Worm (Caenorhabditis elegans) whole organism, mixed stage, embryonic: ENCODE data around the gene F33H12.7.

Experiments used
- blmp-1 ChIP-seq: fragments of 150-350 bp; optimal IDR thresholded peaks from 2 replicates; lab custom pipeline; 2014; ENCODE audit warnings: missing biosample characterization, missing genetic modification characterization
- ceh-43 ChIP-seq: fragments of 200-800 bp; sonication (Bioruptor generic); optimal IDR thresholded peaks from 2 replicates; lab custom pipeline; 2018; ENCODE audit warnings: mild to moderate bottlenecking, missing genetic modification characterization, moderate library complexity, missing compliant biosample characterization
- ces-1 ChIP-seq: fragments of 150-350 bp; optimal IDR thresholded peaks from 2 replicates; lab custom pipeline; 2014; ENCODE audit warnings: missing biosample characterization, missing genetic modification reagents, missing genetic modification characterization
- drap-1 ChIP-seq: fragments of 200-800 bp; sonication (Bioruptor generic); optimal IDR thresholded peaks from 3 replicates; lab custom pipeline; 2018; ENCODE audit warnings: mild to moderate bottlenecking, missing genetic modification characterization, missing compliant biosample characterization
- elt-1 ChIP-seq: sonication (generic microtip); optimal IDR thresholded peaks from 2 replicates; lab custom pipeline; 2017; ENCODE audit warnings: missing genetic modification characterization, mild to moderate bottlenecking, missing compliant biosample characterization, antibody characterized with exemption, moderate library complexity, borderline replicate concordance; ENCODE audit not compliant: insufficient read depth
- elt-3 ChIP-seq: fragments of 150-350 bp; optimal IDR thresholded peaks from 2 replicates; lab custom pipeline; 2014; ENCODE audit warnings: missing biosample characterization, missing genetic modification characterization
- ham-2 ChIP-seq: fragments of 200-800 bp; sonication (Bioruptor generic); optimal IDR thresholded peaks from 2 replicates; lab custom pipeline; 2018; ENCODE audit warnings: mild to moderate bottlenecking, missing genetic modification characterization, missing compliant biosample characterization
- hlh-1 ChIP-seq: fragments of 150-350 bp; optimal IDR thresholded peaks from 2 replicates; lab custom pipeline; 2014; ENCODE audit warnings: missing biosample characterization, missing genetic modification reagents, missing genetic modification characterization
- lin-13 ChIP-seq: fragments of 150-350 bp; optimal IDR thresholded peaks from 2 replicates; lab custom pipeline; 2014; ENCODE audit warnings: missing biosample characterization, missing genetic modification characterization
- lsy-2 ChIP-seq: fragments of 150-350 bp; optimal IDR thresholded peaks from 2 replicates; lab custom pipeline; 2014; ENCODE audit warnings: missing biosample characterization, missing genetic modification characterization
- mab-5 ChIP-seq: fragments of 150-350 bp; optimal IDR thresholded peaks from 2 replicates; lab custom pipeline; 2014; ENCODE audit warnings: missing biosample characterization, missing genetic modification characterization
- mls-2 ChIP-seq: sonication (generic microtip); optimal IDR thresholded peaks from 2 replicates; lab custom pipeline; 2016; ENCODE audit warnings: mild to moderate bottlenecking, missing genetic modification characterization, moderate library complexity, missing compliant biosample characterization
- nhr-2 ChIP-seq: fragments of 150-350 bp; optimal IDR thresholded peaks from 2 replicates; lab custom pipeline; 2014; ENCODE audit warnings: missing biosample characterization, missing genetic modification characterization
- nhr-237 ChIP-seq: fragments of 150-350 bp; optimal IDR thresholded peaks from 2 replicates; lab custom pipeline; 2014; ENCODE audit warnings: missing biosample characterization, missing genetic modification characterization
- nhr-76 ChIP-seq: sonication (generic microtip); optimal IDR thresholded peaks from 2 replicates; lab custom pipeline; 2017; ENCODE audit warnings: missing biosample characterization, missing genetic modification characterization
- pha-4 ChIP-seq: fragments of 150-350 bp; optimal IDR thresholded peaks from 2 replicates; lab custom pipeline; 2018; ENCODE audit warnings: missing biosample characterization, missing genetic modification reagents, missing genetic modification characterization
- sem-2 ChIP-seq: fragments of 200-800 bp; sonication (Bioruptor generic); optimal IDR thresholded peaks from 2 replicates; lab custom pipeline; 2018; ENCODE audit warnings: mild to moderate bottlenecking, missing genetic modification characterization, missing compliant biosample characterization
- sptf-1 ChIP-seq: sonication (generic microtip); optimal IDR thresholded peaks from 2 replicates; lab custom pipeline; 2017; ENCODE audit warnings: mild to moderate bottlenecking, missing genetic modification characterization, moderate library complexity, missing compliant biosample characterization
- tbx-8 ChIP-seq: fragments of 200-800 bp; sonication (Bioruptor generic); optimal IDR thresholded peaks from 2 replicates; lab custom pipeline; 2018; ENCODE audit warnings: mild to moderate bottlenecking, missing genetic modification characterization, moderate library complexity, missing compliant biosample characterization
- unc-120 ChIP-seq: sonication (generic microtip); optimal IDR thresholded peaks from 2 replicates; lab custom pipeline; 2017; ENCODE audit warnings: missing genetic modification characterization, missing compliant biosample characterization; ENCODE audit not compliant: poor library complexity, severe bottlenecking
- unc-62 ChIP-seq: fragments of 150-350 bp; optimal IDR thresholded peaks from 2 replicates; lab custom pipeline; 2014; ENCODE audit warnings: missing biosample characterization, missing genetic modification reagents, missing genetic modification characterization
- zip-8 ChIP-seq: fragments of 150-350 bp; optimal IDR thresholded peaks from 2 replicates; lab custom pipeline; 2014; ENCODE audit warnings: missing biosample characterization, missing genetic modification characterization
- ztf-11 ChIP-seq: fragments of 150-350 bp; optimal IDR thresholded peaks from 2 replicates; lab custom pipeline; 2014; ENCODE audit warnings: missing biosample characterization, missing genetic modification characterization

F33H12.7 gene

ce11 chrII:2545925-2546324 is 40.8 kb downstream of the F33H12.7 start, which contains the start of gene K02F6.3:
K02F6.3 (plus strand) TSS chrII:2546225.
- TF ChIP-seq elt-1 (tag; lab: Kevin White, UChicago) = no peak
- no peak for TF ChIP-seq elt-3
- TF ChIP-seq sptf-1 (tag; lab: Kevin White, UChicago) = no peak
- TF ChIP-seq blmp-1 (tag; lab: Kevin White, UChicago) = no peak
- no peak for TF ChIP-seq unc-62 (GFP tag; lab: Kevin White, UChicago)
- TF ChIP-seq ztf-11 (tag; lab: Kevin White, UChicago) = no peak
- no peak for TF ChIP-seq sem-2 (GFP tag; lab: Kevin White, UChicago)
- TF ChIP-seq nhr-76 (tag; lab: Kevin White, UChicago) = no peak
- no peak for TF ChIP-seq tbx-8 (GFP tag; lab: Kevin White, UChicago)
- no peak for TF ChIP-seq mls-2 (tag; lab: Kevin White, UChicago)
- no peak for TF ChIP-seq ceh-43 (GFP tag; lab: Kevin White, UChicago)
- no peak for TF ChIP-seq unc-120 (tag; lab: Kevin White, UChicago)
- no peak for TF ChIP-seq ham-2
- no peak for TF ChIP-seq ces-1 (GFP tag; lab: Kevin White, UChicago)
- no peak for TF ChIP-seq nhr-2 (tag; lab: Kevin White, UChicago)
- no peak for TF ChIP-seq lsy-2
- TF ChIP-seq, all 35 proteins: peak for 0

DNA sequence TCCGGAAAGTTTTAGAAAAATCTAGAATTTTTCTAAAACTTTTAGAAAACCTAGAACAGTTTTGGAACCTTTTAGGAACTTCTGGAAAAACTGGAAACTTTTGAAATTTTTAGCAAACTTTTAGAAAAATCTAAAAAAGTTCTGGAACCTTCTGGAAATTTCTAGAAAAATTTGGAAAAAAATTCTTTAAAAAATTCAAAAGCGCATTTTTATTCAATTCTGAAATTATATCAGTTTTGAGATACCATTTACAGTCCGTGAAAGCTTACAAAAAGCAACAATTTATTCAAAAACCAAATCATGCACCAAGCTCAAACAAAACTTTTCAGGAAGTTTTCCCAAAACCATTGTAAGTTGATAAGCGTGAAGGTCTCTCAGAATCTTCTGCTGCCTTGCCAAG is 48.5 kb downstream of the F33H12.7 start, which contains the start of gene K02F6.4:
Gene K02F6.4, plus strand, starts transcription at position 301 of the 400 bp plus-strand sequence.
- TF ChIP-seq elt-3 (no peak), drap-1 (GFP tag; lab: Kevin White, UChicago) (no peak), ztf-11 (tag; lab: Kevin White, UChicago) (no peak), nhr-237 (tag; lab: Kevin White, UChicago) (no peak), unc-62 (GFP tag; lab: Kevin White, UChicago) (no peak), blmp-1 (tag; lab: Kevin White, UChicago) (no peak), elt-1 (tag; lab: Kevin White, UChicago) (no peak), nhr-2 (tag; lab: Kevin White, UChicago) (no peak), pha-4 (no peak), sptf-1 (tag; lab: Kevin White, UChicago) (no peak), mab-5 (tag; lab: Kevin White, UChicago) (no peak), lin-13 (no peak), zip-8 (tag; lab: Kevin White, UChicago) (no peak)

ce11 chrII:2537754-2538153 is 49.0 kb downstream of the F33H12.7 start, which contains the start of gene K02F6.7:
K02F6.7 (minus strand) TSS chrII:2537854.
- TF ChIP-seq elt-1 (tag; lab: Kevin White, UChicago) (no peak), ceh-43 (GFP tag; lab: Kevin White, UChicago) (no peak), ztf-11 (tag; lab: Kevin White, UChicago) (no peak), hlh-1 (tag; lab: Kevin White, UChicago) (no peak)
